Fruit fly (Drosophila melanogaster): Measurements from ENCODE around the gene PIG-P.

Gene PIG-P

dm6 chr3R:26059195-26059594, 1.2 kb upstream of the PIG-P start, which contains the start of the genes RpL34a and Trmt61 (continued):
- TF ChIP-seq Taf1 (GFP tag; IDR thresholded peaks at IDR 0.05) (peak; percentile 60; the same call in 1 of the 2 replicates), Nf-YB (GFP tag; optimal IDR thresholded peaks at IDR 0.05) (peak; percentile 81), pan (optimal IDR thresholded peaks at IDR 0.05) (no peak), pan (GFP tag; optimal IDR thresholded peaks at IDR 0.05 in 1 of 2, IDR thresholded peaks at IDR 0.05 in 1 of 2) (peak in 1 of 2 experiments; percentile 83), CG8290 (GFP tag; optimal IDR thresholded peaks at IDR 0.05) (peak; percentile 75), CG8290 (tag; optimal IDR thresholded peaks at IDR 0.05) (peak in 1 of 2 experiments; percentile 71), jumu (GFP tag; optimal IDR thresholded peaks at IDR 0.05) (peak; percentile 66), dati (GFP tag; IDR thresholded peaks at IDR 0.05) (no peak), nmo (GFP tag; optimal IDR thresholded peaks at IDR 0.05) (peak; percentile 92), CG15696 (tag; optimal IDR thresholded peaks at IDR 0.05) (peak; percentile 68), cwo (GFP tag; optimal IDR thresholded peaks at IDR 0.05) (peak; percentile 63), CG4360 (GFP tag; IDR thresholded peaks at IDR 0.05) (no peak), nau (GFP tag; optimal IDR thresholded peaks at IDR 0.05) (peak; percentile 95), tll (GFP tag; optimal IDR thresholded peaks at IDR 0.05) (peak in 1 of 2 experiments; percentile 39), CG14710 (tag; optimal IDR thresholded peaks at IDR 0.05) (peak; percentile 95), CG11247 (GFP tag; IDR thresholded peaks at IDR 0.05) (peak; percentile 34; the same call in 1 of the 2 replicates), yki (optimal IDR thresholded peaks at IDR 0.05) (no peak), repo (GFP tag; optimal IDR thresholded peaks at IDR 0.05) (peak; percentile 58), chinmo (GFP tag; IDR thresholded peaks at IDR 0.05; ENCODE audit: partially characterized antibody) (no peak), CG4282 (GFP tag; optimal IDR thresholded peaks at IDR 0.05) (no peak), CG3407 (GFP tag; optimal IDR thresholded peaks at IDR 0.05) (peak; percentile 73), esg (GFP tag; conservative IDR thresholded peaks at IDR 0.05) (peak; percentile 19; the same call in 1 of the 2 replicates), chif (GFP tag; optimal IDR thresholded peaks at IDR 0.05) (peak; percentile 59 to 73), bab2 (GFP tag; optimal IDR thresholded peaks at IDR 0.05) (peak; percentile 65), ranshi (GFP tag; IDR thresholded peaks at IDR 0.05) (peak; percentile 60; the same call in 1 of the 2 replicates), CG18262 (tag; optimal IDR thresholded peaks at IDR 0.05) (peak; percentile 87), Camta (GFP tag; optimal IDR thresholded peaks at IDR 0.05) (peak; percentile 88), onecut (GFP tag; IDR thresholded peaks at IDR 0.05) (peak; percentile 70), sim (GFP tag; IDR thresholded peaks at IDR 0.05) (peak; percentile 65; the same call in 1 of the 2 replicates), ssp (GFP tag; IDR thresholded peaks at IDR 0.05) (peak; percentile 60), CG2116 (GFP tag; optimal IDR thresholded peaks at IDR 0.05) (peak; percentile 95), CG2129 (GFP tag; IDR thresholded peaks at IDR 0.05; ENCODE audit: partially characterized antibody) (peak; percentile 81), vnd (GFP tag; IDR thresholded peaks at IDR 0.05; ENCODE audit: partially characterized antibody) (peak; percentile 84), emc (GFP tag; optimal IDR thresholded peaks at IDR 0.05) (peak; percentile 29), CG8359 (GFP tag; optimal IDR thresholded peaks at IDR 0.05; ENCODE audit: borderline replicate concordance) (peak; percentile 75), Deaf1 (tag; optimal IDR thresholded peaks at IDR 0.05) (no peak), sima (GFP tag; optimal IDR thresholded peaks at IDR 0.05) (peak; percentile 46), Dp (GFP tag; optimal IDR thresholded peaks at IDR 0.05) (peak; percentile 81), pb (GFP tag; optimal IDR thresholded peaks at IDR 0.05) (peak; percentile 64), CG6683 (GFP tag; optimal IDR thresholded peaks at IDR 0.05) (peak; percentile 88), CG12391 (tag; optimal IDR thresholded peaks at IDR 0.05) (peak; percentile 94), Kr (GFP tag; optimal IDR thresholded peaks at IDR 0.05) (peak; percentile 27), D19B (GFP tag; optimal IDR thresholded peaks at IDR 0.05) (peak; percentile 67), sob (GFP tag; IDR thresholded peaks at IDR 0.05) (peak; percentile 86), ERR (GFP tag; optimal IDR thresholded peaks at IDR 0.05) (peak; percentile 27), Aef1 (GFP tag; IDR thresholded peaks at IDR 0.05) (peak; percentile 59), gem (tag; optimal IDR thresholded peaks at IDR 0.05) (peak; percentile 83), ATbp (GFP tag; optimal IDR thresholded peaks at IDR 0.05) (peak; percentile 86), aop (GFP tag; IDR thresholded peaks at IDR 0.05) (0 out of 2 replicates have a peak, but pooled peaks have one; percentile 30), CG10462 (GFP tag; optimal IDR thresholded peaks at IDR 0.05) (peak; percentile 74), CG13894 (tag; optimal IDR thresholded peaks at IDR 0.05) (peak; percentile 78)

Measured in whole organism, embryonic.